Fruit fly (Drosophila melanogaster): ENCODE results near the gene Ubi-p5E.

dm6 chrX:6267745-6268582 lies 11.5 kb downstream of the Ubi-p5E start, which contains the start of gene Spt6:
- no peak for TF ChIP-seq usp (GFP tag; optimal IDR thresholded peaks at IDR 0.05)
- no peak for TF ChIP-seq CG8478 (optimal IDR thresholded peaks at IDR 0.05)
- no peak for TF ChIP-seq Dll (optimal IDR thresholded peaks at IDR 0.05)
- TF ChIP-seq pan (optimal IDR thresholded peaks at IDR 0.05) = no peak
- TF ChIP-seq psq (optimal IDR thresholded peaks at IDR 0.05) = no peak
- TF ChIP-seq EcR (GFP tag; optimal IDR thresholded peaks at IDR 0.05) = no peak
